Worm (Caenorhabditis elegans) whole organism, young adult: Measurements from ENCODE around the gene puf-5.

ENCODE experiments used
- B0019.2 ChIP-seq: fragments of 200-800 bp; sonication (Bioruptor generic); conservative IDR thresholded peaks from 2 replicates; pipeline ENCODE4 v1.3.6; 2022; ENCODE audit warnings: missing genetic modification reagents, missing genetic modification characterization, missing compliant biosample characterization
- F10E7.11 ChIP-seq: sonication (generic microtip); optimal IDR thresholded peaks from 2 replicates; lab custom pipeline; 2017; ENCODE audit warnings: mild to moderate bottlenecking, missing genetic modification characterization, moderate library complexity, missing compliant biosample characterization
- F23B12.7 ChIP-seq: sonication (generic microtip); optimal IDR thresholded peaks from 2 replicates; lab custom pipeline; 2017; ENCODE audit warnings: missing genetic modification characterization, mild to moderate bottlenecking, missing compliant biosample characterization, antibody characterized with exemption, moderate library complexity; ENCODE audit not compliant: insufficient read depth
- F33H1.4 ChIP-seq: fragments of 200-800 bp; sonication (Bioruptor generic); IDR thresholded peaks from 2 replicates; pipeline ENCODE4 v1.3.6; 2022; ENCODE audit warnings: missing genetic modification reagents, missing genetic modification characterization, missing compliant biosample characterization
- F55B11.4 ChIP-seq: sonication (generic microtip); optimal IDR thresholded peaks from 2 replicates; lab custom pipeline; 2016; ENCODE audit warnings: missing compliant biosample characterization, missing genetic modification characterization, borderline replicate concordance; ENCODE audit not compliant: insufficient read depth
- K12H6.12 ChIP-seq: fragments of 200-800 bp; sonication (Bioruptor generic); optimal IDR thresholded peaks from 2 replicates; lab custom pipeline; 2018; ENCODE audit warnings: mild to moderate bottlenecking, missing genetic modification characterization, missing compliant biosample characterization
- T26A5.8 ChIP-seq: sonication (generic microtip); optimal IDR thresholded peaks from 2 replicates; lab custom pipeline; 2016; ENCODE audit warnings: missing genetic modification characterization, missing compliant biosample characterization
- Y53F4B.3 ChIP-seq: fragments of 200-800 bp; sonication (Bioruptor generic); IDR thresholded peaks from 2 replicates; pipeline ENCODE4 v1.3.6; 2022; ENCODE audit warnings: missing genetic modification reagents, missing genetic modification characterization, missing compliant biosample characterization
- Y79H2A.3 ChIP-seq: fragments of 200-800 bp; sonication (Bioruptor generic); conservative IDR thresholded peaks from 2 replicates; pipeline ENCODE4 v1.3.6; 2022; ENCODE audit warnings: missing genetic modification reagents, missing genetic modification characterization, missing compliant biosample characterization
- ZK185.1 ChIP-seq: sonication (generic microtip); optimal IDR thresholded peaks from 2 replicates; lab custom pipeline; 2016; ENCODE audit warnings: mild to moderate bottlenecking, missing genetic modification characterization, missing compliant biosample characterization; ENCODE audit not compliant: poor library complexity, severe bottlenecking
- ama-1 ChIP-seq, 3 experiments: fragments of 150-350 bp in 1 of 3; sonication (generic microtip) in 2 of 3; optimal IDR thresholded peaks; 2 replicates each; lab custom pipeline; 2014 to 2018; ENCODE audit warnings: missing biosample characterization in 2 of 3, missing genetic modification characterization in 2 of 3, missing genetic modification reagents in 2 of 3
- aptf-3 ChIP-seq: fragments of 200-800 bp; sonication (Bioruptor generic); IDR thresholded peaks from 2 replicates; pipeline ENCODE4 v1.3.6; 2022; ENCODE audit warnings: missing genetic modification characterization, missing compliant biosample characterization
- athp-1 ChIP-seq: sonication (generic microtip); optimal IDR thresholded peaks from 2 replicates; lab custom pipeline; 2017; ENCODE audit warnings: mild to moderate bottlenecking, missing genetic modification characterization, missing compliant biosample characterization
- attf-3 ChIP-seq: fragments of 200-800 bp; sonication (Bioruptor generic); conservative IDR thresholded peaks from 2 replicates; pipeline ENCODE4 v1.3.6; 2022; ENCODE audit warnings: missing genetic modification reagents, missing genetic modification characterization, missing compliant biosample characterization
- attf-5 ChIP-seq: fragments of 200-800 bp; sonication (Bioruptor generic); optimal IDR thresholded peaks from 2 replicates; lab custom pipeline; 2018; ENCODE audit warnings: mild to moderate bottlenecking, missing genetic modification characterization, missing compliant biosample characterization
- bed-2 ChIP-seq: fragments of 200-800 bp; sonication (Bioruptor generic); IDR thresholded peaks from 2 replicates; pipeline ENCODE4 v1.3.6; 2022; ENCODE audit warnings: missing genetic modification reagents, missing genetic modification characterization, missing compliant biosample characterization
- cebp-1 ChIP-seq, 2 experiments: fragments of 200-800 bp in 1 of 2; sonication (Bioruptor generic) in 1 of 2; sonication (generic microtip) in 1 of 2; IDR thresholded peaks in 1 of 2; optimal IDR thresholded peaks in 1 of 2; 2 replicates each; pipeline versions ENCODE4 v1.3.6 to Lab custom; 2017 to 2022; ENCODE audit warnings: missing compliant biosample characterization in 2 of 2, missing genetic modification characterization in 2 of 2, mild to moderate bottlenecking in 1 of 2, missing genetic modification reagents in 1 of 2, moderate library complexity in 1 of 2
- cebp-2 ChIP-seq: fragments of 200-800 bp; sonication (Bioruptor generic); IDR thresholded peaks from 2 replicates; pipeline ENCODE4 v1.3.6; 2022; ENCODE audit warnings: missing genetic modification characterization, missing compliant biosample characterization
- ceh-27 ChIP-seq: fragments of 200-800 bp; sonication (Bioruptor generic); optimal IDR thresholded peaks from 2 replicates; lab custom pipeline; 2018; ENCODE audit warnings: mild to moderate bottlenecking, missing genetic modification characterization, moderate library complexity, missing compliant biosample characterization
- ceh-40 ChIP-seq: fragments of 200-800 bp; sonication (Bioruptor generic); IDR thresholded peaks from 2 replicates; pipeline ENCODE4 v1.3.6; 2022; ENCODE audit warnings: missing genetic modification characterization, missing compliant biosample characterization
- ceh-91 ChIP-seq: fragments of 200-800 bp; sonication (Bioruptor generic); IDR thresholded peaks from 2 replicates; pipeline ENCODE4 v1.3.6; 2022; ENCODE audit warnings: missing genetic modification reagents, missing genetic modification characterization, missing compliant biosample characterization
- egl-44 ChIP-seq: fragments of 200-800 bp; sonication (Bioruptor generic); IDR thresholded peaks from 2 replicates; pipeline ENCODE4 v1.3.6; 2022; ENCODE audit warnings: missing genetic modification reagents, missing genetic modification characterization, missing compliant biosample characterization
- lag-1 ChIP-seq: fragments of 200-800 bp; sonication (Bioruptor generic); IDR thresholded peaks from 2 replicates; pipeline ENCODE4 v1.3.6; 2022; ENCODE audit warnings: missing genetic modification reagents, missing genetic modification characterization, missing compliant biosample characterization
- let-607 ChIP-seq, 2 experiments: fragments of 200-800 bp in 1 of 2; sonication (Bioruptor generic) in 1 of 2; sonication (generic microtip) in 1 of 2; optimal IDR thresholded peaks; 2 replicates each; lab custom pipeline; 2016 to 2018; ENCODE audit warnings: mild to moderate bottlenecking in 2 of 2, missing compliant biosample characterization in 2 of 2, missing genetic modification characterization in 2 of 2, moderate library complexity in 2 of 2, missing genotype in 1 of 2
- lin-26 ChIP-seq: fragments of 200-800 bp; sonication (Bioruptor generic); IDR thresholded peaks from 2 replicates; pipeline ENCODE4 v1.3.6; 2022; ENCODE audit warnings: missing genetic modification reagents, missing genetic modification characterization, missing compliant biosample characterization
- lin-35 ChIP-seq, 3 experiments: fragments of 150-350 bp in 2 of 3; sonication (generic microtip) in 1 of 3; optimal IDR thresholded peaks; 2 replicates each; lab custom pipeline; 2014 to 2018; ENCODE audit warnings: missing biosample characterization in 3 of 3, missing genetic modification characterization in 3 of 3, missing genetic modification reagents in 3 of 3
- lin-40 ChIP-seq: sonication (generic microtip); optimal IDR thresholded peaks from 2 replicates; lab custom pipeline; 2016; ENCODE audit warnings: missing genetic modification characterization, mild to moderate bottlenecking, missing compliant biosample characterization, missing genotype, missing genetic modification reagents
- lin-54 ChIP-seq: fragments of 200-800 bp; sonication (Bioruptor generic); optimal IDR thresholded peaks from 2 replicates; lab custom pipeline; 2018; ENCODE audit warnings: mild to moderate bottlenecking, missing genetic modification characterization, missing compliant biosample characterization
- lir-1 ChIP-seq: fragments of 200-800 bp; sonication (Bioruptor generic); conservative IDR thresholded peaks from 2 replicates; pipeline ENCODE4 v1.3.6; 2022; ENCODE audit warnings: missing genetic modification reagents, missing genetic modification characterization, missing compliant biosample characterization
- lsy-27 ChIP-seq: sonication (generic microtip); optimal IDR thresholded peaks from 2 replicates; lab custom pipeline; 2017; ENCODE audit warnings: missing genetic modification characterization, mild to moderate bottlenecking, missing compliant biosample characterization, antibody characterized with exemption, missing genotype, borderline replicate concordance; ENCODE audit not compliant: insufficient read depth
- madf-3 ChIP-seq: fragments of 200-800 bp; sonication (Bioruptor generic); IDR thresholded peaks from 2 replicates; pipeline ENCODE4 v1.3.6; 2022; ENCODE audit warnings: missing genetic modification reagents, missing genetic modification characterization, missing compliant biosample characterization
- madf-8 ChIP-seq: fragments of 200-800 bp; sonication (Bioruptor generic); conservative IDR thresholded peaks from 2 replicates; pipeline ENCODE4 v1.3.6; 2022; ENCODE audit warnings: missing genetic modification reagents, missing genetic modification characterization, missing compliant biosample characterization
- mcd-1 ChIP-seq: fragments of 200-800 bp; sonication (Bioruptor generic); IDR thresholded peaks from 2 replicates; pipeline ENCODE4 v1.3.6; 2022; ENCODE audit warnings: missing genetic modification reagents, missing genetic modification characterization, missing compliant biosample characterization
- nfya-2 ChIP-seq: fragments of 200-800 bp; sonication (Bioruptor generic); IDR thresholded peaks from 2 replicates; pipeline ENCODE4 v1.3.6; 2022; ENCODE audit warnings: missing genetic modification reagents, missing genetic modification characterization, missing compliant biosample characterization
- nhr-120 ChIP-seq: fragments of 200-800 bp; sonication (Bioruptor generic); IDR thresholded peaks from 2 replicates; pipeline ENCODE4 v1.3.6; 2022; ENCODE audit warnings: missing genetic modification characterization, missing compliant biosample characterization
- nhr-80 ChIP-seq: sonication (generic microtip); optimal IDR thresholded peaks from 2 replicates; lab custom pipeline; 2016; ENCODE audit warnings: missing genetic modification characterization, missing compliant biosample characterization
- nhr-90 ChIP-seq: sonication (generic microtip); optimal IDR thresholded peaks from 2 replicates; lab custom pipeline; 2016; ENCODE audit warnings: missing genotype, mild to moderate bottlenecking, missing genetic modification characterization, missing compliant biosample characterization
- repo-1 ChIP-seq: sonication (generic microtip); optimal IDR thresholded peaks from 2 replicates; lab custom pipeline; 2017; ENCODE audit warnings: mild to moderate bottlenecking, missing genetic modification characterization, missing compliant biosample characterization
- rpc-1 ChIP-seq, 2 experiments: fragments of 150-350 bp in 1 of 2; sonication (generic microtip) in 1 of 2; optimal IDR thresholded peaks; 2 replicates each; lab custom pipeline; 2014 to 2018; ENCODE audit warnings: missing biosample characterization in 1 of 2, missing genetic modification characterization in 1 of 2, missing genetic modification reagents in 1 of 2, missing genotype in 1 of 2
- sdz-38 ChIP-seq: sonication (generic microtip); optimal IDR thresholded peaks from 2 replicates; lab custom pipeline; 2016; ENCODE audit warnings: missing genotype, missing genetic modification characterization, missing compliant biosample characterization
- snpc-4 ChIP-seq, 5 experiments: fragments of 150-350 bp in 1 of 5; sonication (generic microtip) in 4 of 5; optimal IDR thresholded peaks; 2 replicates each; lab custom pipeline; 2014 to 2018; ENCODE audit warnings: missing genetic modification characterization in 5 of 5, missing biosample characterization in 3 of 5, antibody characterized with exemption in 2 of 5, mild to moderate bottlenecking in 2 of 5, missing compliant biosample characterization in 2 of 5, missing genotype in 2 of 5, moderate library complexity in 2 of 5, missing genetic modification reagents in 1 of 5
- sptf-2 ChIP-seq: fragments of 200-800 bp; sonication (Bioruptor generic); optimal IDR thresholded peaks from 2 replicates; lab custom pipeline; 2018; ENCODE audit warnings: mild to moderate bottlenecking, missing genetic modification characterization, missing compliant biosample characterization
- zim-3 ChIP-seq: sonication (generic microtip); optimal IDR thresholded peaks from 2 replicates; lab custom pipeline; 2017; ENCODE audit warnings: mild to moderate bottlenecking, missing genetic modification characterization, moderate library complexity, missing compliant biosample characterization

Gene puf-5

ce11 chrII:8561227-8561626 lies 14.1 kb upstream of the puf-5 start, which contains the start of gene iff-2 (continued):
- TF ChIP-seq attf-3 (GFP tag; lab: Robert Waterston, UW) (peak; percentile 85), aptf-3 (GFP tag; lab: Robert Waterston, UW) (no peak), Y79H2A.3 (no peak)

- TF ChIP-seq cebp-2 (GFP tag; lab: Robert Waterston, UW) (no peak), cebp-1 (GFP tag; IDR thresholded peaks at IDR 0.05; lab: Robert Waterston, UW) (no peak), cebp-1 (tag; optimal IDR thresholded peaks at IDR 0.05; lab: Kevin White, UChicago) (no peak), rpc-1 (optimal IDR thresholded peaks at IDR 0.05; lab: Kevin White, UChicago) (no peak), rpc-1 (tag; optimal IDR thresholded peaks at IDR 0.05; lab: Kevin White, UChicago) (no peak), sdz-38 (no peak), ama-1 (optimal IDR thresholded peaks at IDR 0.05; lab: Kevin White, UChicago) (no peak), ama-1 (GFP tag; optimal IDR thresholded peaks at IDR 0.05; lab: Kevin White, UChicago) (no peak), lir-1 (GFP tag; lab: Robert Waterston, UW) (no peak), bed-2 (no peak), lin-26 (no peak), egl-44 (no peak), T26A5.8 (tag; lab: Kevin White, UChicago) (no peak), ceh-27 (no peak), Y53F4B.3 (GFP tag; lab: Robert Waterston, UW) (no peak), athp-1 (tag; lab: Kevin White, UChicago) (no peak), F10E7.11 (tag; lab: Kevin White, UChicago) (no peak), madf-3 (GFP tag; lab: Robert Waterston, UW) (no peak), nfya-2 (no peak), madf-8 (GFP tag; lab: Robert Waterston, UW) (no peak)
- TF ChIP-seq, all 124 proteins: peak for 0
Measured at ce11 chrII:8562002-8562401, 13.3 kb upstream of the puf-5 start, which contains the start of gene F54C9.14. TSS of gene F54C9.14 (plus strand) at chrII:8562302.

- peak; percentile 28 for TF ChIP-seq attf-5 (GFP tag; lab: Kevin White, UChicago)
- peak; percentile 35 to 68 for TF ChIP-seq let-607 (tag; optimal IDR thresholded peaks at IDR 0.05; lab: Kevin White, UChicago)
- peak; percentile 30 for TF ChIP-seq ZK185.1 (tag; lab: Kevin White, UChicago)
- peak; percentile 1 for TF ChIP-seq F23B12.7 (tag; lab: Kevin White, UChicago)
- no peak for TF ChIP-seq ceh-27
- TF ChIP-seq sptf-2 (GFP tag; lab: Kevin White, UChicago) = no peak
- TF ChIP-seq F33H1.4 (GFP tag; lab: Robert Waterston, UW) = no peak
- peak in 1 of 3 experiments; percentile 2 for TF ChIP-seq lin-35 (GFP tag; optimal IDR thresholded peaks at IDR 0.05; lab: Kevin White, UChicago)
- TF ChIP-seq lin-40 (tag; lab: Kevin White, UChicago) = no peak
- no peak for TF ChIP-seq nhr-120 (GFP tag; lab: Robert Waterston, UW)
- TF ChIP-seq nhr-80 (tag; lab: Kevin White, UChicago) = peak; percentile 17
- no peak for TF ChIP-seq ceh-91 (GFP tag; lab: Robert Waterston, UW)
- no peak for TF ChIP-seq nhr-90 (tag; lab: Kevin White, UChicago)
- TF ChIP-seq K12H6.12 (tag; lab: Kevin White, UChicago) = no peak
- TF ChIP-seq sdz-38 = no peak
- TF ChIP-seq lsy-27 = no peak
- no peak for TF ChIP-seq lag-1 (GFP tag; lab: Robert Waterston, UW)
- TF ChIP-seq snpc-4 (GFP tag; optimal IDR thresholded peaks at IDR 0.05; lab: Kevin White, UChicago) = no peak
- no peak for TF ChIP-seq snpc-4 (tag; optimal IDR thresholded peaks at IDR 0.05; lab: Kevin White, UChicago)
- TF ChIP-seq repo-1 (tag; lab: Kevin White, UChicago) = peak; percentile 17
- peak; percentile 67 for TF ChIP-seq mcd-1 (GFP tag; lab: Robert Waterston, UW)
- no peak for TF ChIP-seq zim-3 (tag; lab: Kevin White, UChicago)
- peak; percentile 19; the same call in 1 of the 2 replicates for TF ChIP-seq cebp-1 (GFP tag; IDR thresholded peaks at IDR 0.05; lab: Robert Waterston, UW)
- TF ChIP-seq cebp-1 (tag; optimal IDR thresholded peaks at IDR 0.05; lab: Kevin White, UChicago) = peak; percentile 76
- TF ChIP-seq lin-54 (GFP tag; lab: Kevin White, UChicago) = peak; percentile 35
- no peak for TF ChIP-seq F55B11.4 (tag; lab: Kevin White, UChicago)
- TF ChIP-seq ceh-40 (GFP tag; lab: Robert Waterston, UW) = no peak
- no peak for TF ChIP-seq B0019.2 (GFP tag; lab: Robert Waterston, UW)
Measured at ce11 chrII:8566039-8566438, 9.3 kb upstream of the puf-5 start, which contains the start of gene stc-1. TSS of gene stc-1 (minus strand) at chrII:8566139.
